Worm (Caenorhabditis elegans) whole organism, L2 larva: Measurements from ENCODE around the gene F47B8.8.
A peak's percentile ranks its signal among the peaks of the same experiment; 100 is the strongest.

Experiments used
- C34F6.9 ChIP-seq: fragments of 150-350 bp; optimal IDR thresholded peaks from 2 replicates; lab custom pipeline; 2014; ENCODE audit warnings: missing biosample characterization, missing genetic modification characterization
- F13H6.1 ChIP-seq: sonication (generic microtip); optimal IDR thresholded peaks from 2 replicates; lab custom pipeline; 2016; ENCODE audit warnings: missing genetic modification characterization, missing compliant biosample characterization
- R02D3.7 ChIP-seq: fragments of 150-350 bp; optimal IDR thresholded peaks from 2 replicates; lab custom pipeline; 2014; ENCODE audit warnings: missing biosample characterization, missing genetic modification characterization
- Y55F3AM.14 ChIP-seq: fragments of 200-800 bp; sonication (Bioruptor generic); optimal IDR thresholded peaks from 2 replicates; lab custom pipeline; 2018; ENCODE audit warnings: mild to moderate bottlenecking, missing genetic modification characterization, missing compliant biosample characterization
- aly-2 ChIP-seq: fragments of 150-350 bp; optimal IDR thresholded peaks from 2 replicates; lab custom pipeline; 2014; ENCODE audit warnings: missing biosample characterization, missing genetic modification characterization
- ama-1 ChIP-seq: fragments of 150-350 bp; optimal IDR thresholded peaks from 2 replicates; lab custom pipeline; 2018; ENCODE audit warnings: inconsistent platforms
- blmp-1 ChIP-seq: sonication (generic microtip); optimal IDR thresholded peaks from 2 replicates; lab custom pipeline; 2017; ENCODE audit warnings: missing genetic modification characterization, mild to moderate bottlenecking, missing compliant biosample characterization, antibody characterized with exemption, moderate library complexity; ENCODE audit not compliant: insufficient read depth
- ceh-16 ChIP-seq: fragments of 150-350 bp; optimal IDR thresholded peaks from 2 replicates; lab custom pipeline; 2014; ENCODE audit warnings: missing biosample characterization, missing genetic modification characterization
- ceh-82 ChIP-seq: fragments of 150-350 bp; optimal IDR thresholded peaks from 2 replicates; lab custom pipeline; 2014; ENCODE audit warnings: missing biosample characterization, missing genetic modification characterization
- crh-2 ChIP-seq: sonication (generic microtip); optimal IDR thresholded peaks from 2 replicates; lab custom pipeline; 2017; ENCODE audit warnings: missing biosample characterization, missing genetic modification characterization
- dmd-4 ChIP-seq: sonication (generic microtip); optimal IDR thresholded peaks from 2 replicates; lab custom pipeline; 2017; ENCODE audit warnings: missing biosample characterization, missing genetic modification characterization
- elt-1 ChIP-seq: fragments of 150-350 bp; optimal IDR thresholded peaks from 2 replicates; lab custom pipeline; 2014; ENCODE audit warnings: missing biosample characterization, missing genetic modification characterization
- elt-3 ChIP-seq: sonication (generic microtip); optimal IDR thresholded peaks from 2 replicates; lab custom pipeline; 2017; ENCODE audit warnings: missing biosample characterization, missing genetic modification characterization
- fos-1 ChIP-seq: fragments of 150-350 bp; optimal IDR thresholded peaks from 2 replicates; lab custom pipeline; 2014; ENCODE audit warnings: missing biosample characterization, missing genetic modification characterization
- gmeb-1 ChIP-seq: fragments of 150-350 bp; optimal IDR thresholded peaks from 2 replicates; lab custom pipeline; 2014; ENCODE audit warnings: missing biosample characterization, missing genetic modification characterization
- lin-13 ChIP-seq: fragments of 150-350 bp; optimal IDR thresholded peaks from 2 replicates; lab custom pipeline; 2014; ENCODE audit warnings: missing biosample characterization, missing genetic modification reagents, missing genetic modification characterization
- lin-39 ChIP-seq: fragments of 150-350 bp; optimal IDR thresholded peaks from 2 replicates; lab custom pipeline; 2014; ENCODE audit warnings: missing biosample characterization, missing genetic modification reagents, missing genetic modification characterization
- lsy-2 ChIP-seq, 2 experiments: fragments of 150-350 bp in 1 of 2; sonication (generic microtip) in 1 of 2; optimal IDR thresholded peaks; 2 replicates each; lab custom pipeline; 2014 to 2017; ENCODE audit warnings: missing biosample characterization in 2 of 2, missing genetic modification characterization in 2 of 2
- mab-5 ChIP-seq: fragments of 150-350 bp; optimal IDR thresholded peaks from 2 replicates; lab custom pipeline; 2014; ENCODE audit warnings: missing biosample characterization, missing genetic modification characterization
- mbf-1 ChIP-seq: sonication (generic microtip); optimal IDR thresholded peaks from 2 replicates; lab custom pipeline; 2017; ENCODE audit warnings: missing biosample characterization, missing genetic modification characterization
- mdl-1 ChIP-seq, 2 experiments: fragments of 150-350 bp in 1 of 2; sonication (generic microtip) in 1 of 2; optimal IDR thresholded peaks; 2 replicates each; lab custom pipeline; 2017; ENCODE audit warnings: missing biosample characterization in 2 of 2, missing genetic modification characterization in 2 of 2
- nhr-11 ChIP-seq: fragments of 150-350 bp; optimal IDR thresholded peaks from 2 replicates; lab custom pipeline; 2014; ENCODE audit warnings: missing biosample characterization, missing genetic modification characterization
- nhr-12 ChIP-seq: fragments of 150-350 bp; optimal IDR thresholded peaks from 2 replicates; lab custom pipeline; 2014; ENCODE audit warnings: missing biosample characterization, missing genetic modification characterization
- nhr-129 ChIP-seq: fragments of 150-350 bp; optimal IDR thresholded peaks from 2 replicates; lab custom pipeline; 2014; ENCODE audit warnings: missing biosample characterization, missing genetic modification characterization
- nhr-21 ChIP-seq: fragments of 150-350 bp; optimal IDR thresholded peaks from 2 replicates; lab custom pipeline; 2014; ENCODE audit warnings: missing biosample characterization, missing genetic modification characterization
- nhr-23 ChIP-seq: fragments of 150-350 bp; optimal IDR thresholded peaks from 2 replicates; lab custom pipeline; 2014; ENCODE audit warnings: missing biosample characterization, missing genetic modification reagents, missing genetic modification characterization
- nhr-237 ChIP-seq: fragments of 150-350 bp; optimal IDR thresholded peaks from 2 replicates; lab custom pipeline; 2014; ENCODE audit warnings: missing biosample characterization, missing genetic modification characterization
- nhr-25 ChIP-seq: fragments of 150-350 bp; sonication (generic microtip); optimal IDR thresholded peaks from 3 replicates; lab custom pipeline; 2014; ENCODE audit warnings: missing biosample characterization, missing genetic modification characterization
- nhr-6 ChIP-seq: fragments of 150-350 bp; optimal IDR thresholded peaks from 2 replicates; lab custom pipeline; 2014; ENCODE audit warnings: missing biosample characterization, missing genetic modification characterization
- nhr-77 ChIP-seq: fragments of 150-350 bp; optimal IDR thresholded peaks from 2 replicates; lab custom pipeline; 2014; ENCODE audit warnings: missing biosample characterization, missing genetic modification characterization
- peb-1 ChIP-seq: fragments of 150-350 bp; optimal IDR thresholded peaks from 2 replicates; lab custom pipeline; 2014; ENCODE audit warnings: missing biosample characterization, missing genetic modification characterization
- sma-3 ChIP-seq: sonication (generic microtip); optimal IDR thresholded peaks from 2 replicates; lab custom pipeline; 2016; ENCODE audit warnings: missing genetic modification reagents, missing genetic modification characterization, missing compliant biosample characterization
- sma-9 ChIP-seq, 2 experiments: fragments of 150-350 bp in 1 of 2; sonication (generic microtip) in 1 of 2; optimal IDR thresholded peaks; 2 replicates each; lab custom pipeline; 2014 to 2016; ENCODE audit warnings: missing genetic modification characterization in 2 of 2, mild to moderate bottlenecking in 1 of 2, missing biosample characterization in 1 of 2, missing compliant biosample characterization in 1 of 2, missing genetic modification reagents in 1 of 2, moderate library complexity in 1 of 2
- snpc-4 ChIP-seq: fragments of 150-350 bp; optimal IDR thresholded peaks from 2 replicates; lab custom pipeline; 2014; ENCODE audit warnings: missing biosample characterization, missing genetic modification characterization
- unc-39 ChIP-seq: fragments of 150-350 bp; optimal IDR thresholded peaks from 2 replicates; lab custom pipeline; 2014; ENCODE audit warnings: missing biosample characterization, missing genetic modification characterization
- unc-62 ChIP-seq: fragments of 150-350 bp; optimal IDR thresholded peaks from 2 replicates; lab custom pipeline; 2014; ENCODE audit warnings: missing biosample characterization, missing genetic modification reagents, missing genetic modification characterization
- ztf-11 ChIP-seq: sonication (generic microtip); optimal IDR thresholded peaks from 2 replicates; lab custom pipeline; 2017; ENCODE audit warnings: missing biosample characterization, missing genetic modification characterization

F47B8.8 gene

ce11 chrV:14351629-14352028, 20.1 kb downstream of the F47B8.8 start, which contains the start of gene vha-13:
TSS of gene vha-13 (plus strand) at chrV:14351709.
- TF ChIP-seq blmp-1 (tag; lab: Kevin White, UChicago) (no peak), lin-13 (no peak), mbf-1 (tag; lab: Kevin White, UChicago) (no peak), aly-2 (tag; lab: Kevin White, UChicago) (no peak), ama-1 (lab: Kevin White, UChicago) (no peak), lsy-2 (tag; optimal IDR thresholded peaks at IDR 0.05; lab: Kevin White, UChicago) (no peak), mab-5 (tag; lab: Kevin White, UChicago) (no peak), sma-3 (no peak)

ce11 chrV:14352032-14352431, 20.5 kb downstream of the F47B8.8 start:
- TF ChIP-seq nhr-25 (tag; lab: Kevin White, UChicago) (no peak), ama-1 (lab: Kevin White, UChicago) (no peak), nhr-237 (tag; lab: Kevin White, UChicago) (no peak), lin-39 (no peak), nhr-23 (no peak), C34F6.9 (tag; lab: Kevin White, UChicago) (no peak), mab-5 (tag; lab: Kevin White, UChicago) (no peak), unc-62 (GFP tag; lab: Kevin White, UChicago) (no peak), ceh-82 (tag; lab: Kevin White, UChicago) (no peak), mbf-1 (tag; lab: Kevin White, UChicago) (no peak), snpc-4 (tag; lab: Kevin White, UChicago) (no peak), lin-13 (no peak), unc-39 (tag; lab: Kevin White, UChicago) (no peak), nhr-21 (tag; lab: Kevin White, UChicago) (no peak), fos-1 (tag; lab: Kevin White, UChicago) (no peak), nhr-6 (tag; lab: Kevin White, UChicago) (no peak)
- TF ChIP-seq, all 48 proteins: peak for 0

ce11 chrV:14354258-14354877, 22.8 kb downstream of the F47B8.8 start, which contains the start of gene Y49A3A.3:
TSS of gene Y49A3A.3 (plus strand) at chrV:14354410.
- TF ChIP-seq crh-2 (tag; lab: Kevin White, UChicago): peak; percentile 17
- TF ChIP-seq R02D3.7: no peak
- TF ChIP-seq ceh-82 (tag; lab: Kevin White, UChicago): no peak
- TF ChIP-seq sma-3: peak; percentile 45
- TF ChIP-seq mab-5 (tag; lab: Kevin White, UChicago): no peak
- TF ChIP-seq aly-2 (tag; lab: Kevin White, UChicago): peak; percentile 70
- TF ChIP-seq dmd-4: no peak
- no peak for TF ChIP-seq nhr-23
- no peak for TF ChIP-seq nhr-12
- TF ChIP-seq ztf-11 (tag; lab: Kevin White, UChicago): no peak
- peak; percentile 49 for TF ChIP-seq ama-1 (lab: Kevin White, UChicago)
- TF ChIP-seq elt-3 (tag; lab: Kevin White, UChicago): no peak
- TF ChIP-seq lin-13: peak; percentile 37
- no peak for TF ChIP-seq mbf-1 (tag; lab: Kevin White, UChicago)
- no peak for TF ChIP-seq nhr-77 (tag; lab: Kevin White, UChicago)
- peak; percentile 44 for TF ChIP-seq nhr-25 (tag; lab: Kevin White, UChicago)
- TF ChIP-seq nhr-129 (tag; lab: Kevin White, UChicago): peak; percentile 49
- no peak for TF ChIP-seq elt-1 (tag; lab: Kevin White, UChicago)
- no peak for TF ChIP-seq nhr-11 (tag; lab: Kevin White, UChicago)
- TF ChIP-seq fos-1 (tag; lab: Kevin White, UChicago): no peak
- peak; percentile 49 for TF ChIP-seq gmeb-1 (tag; lab: Kevin White, UChicago)
- TF ChIP-seq Y55F3AM.14 (GFP tag; lab: Kevin White, UChicago): peak; percentile 62
- no peak for TF ChIP-seq mdl-1 (tag; optimal IDR thresholded peaks at IDR 0.05; lab: Kevin White, UChicago)
- TF ChIP-seq lin-39: no peak
- TF ChIP-seq lsy-2 (tag; optimal IDR thresholded peaks at IDR 0.05; lab: Kevin White, UChicago): no peak
- TF ChIP-seq F13H6.1: peak; percentile 17
- TF ChIP-seq sma-9 (GFP tag; optimal IDR thresholded peaks at IDR 0.05; lab: Kevin White, UChicago): peak; percentile 17
- no peak for TF ChIP-seq sma-9 (tag; optimal IDR thresholded peaks at IDR 0.05; lab: Kevin White, UChicago)
- TF ChIP-seq ceh-16 (tag; lab: Kevin White, UChicago): no peak
- TF ChIP-seq peb-1: no peak
